Worm (Caenorhabditis elegans): ENCODE data around the gene C06E8.5.

C06E8.5 gene

DNA sequence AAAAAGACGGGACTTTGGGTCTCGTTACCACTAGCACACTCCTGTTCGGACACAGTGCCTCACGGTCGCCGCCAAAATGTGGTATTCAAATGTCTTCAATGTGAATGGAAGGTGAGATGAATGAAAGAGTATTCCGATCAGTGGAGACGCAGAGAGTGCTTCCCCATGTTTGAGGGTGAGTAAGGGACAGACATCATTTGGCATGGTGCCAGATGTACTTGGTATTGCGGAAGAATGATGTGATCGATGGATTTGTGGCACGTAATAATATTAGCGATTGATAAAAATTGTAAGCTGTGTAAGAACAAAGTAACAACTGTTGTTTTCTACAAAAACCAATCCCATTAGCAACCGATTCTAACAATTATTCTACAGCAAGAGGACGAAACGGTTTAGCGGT is 26.8 kb upstream of the C06E8.5 start:
- TF ChIP-seq Y116A8C.19 (tag; optimal IDR thresholded peaks at IDR 0.05; ENCODE audit: borderline replicate concordance): no peak
- TF ChIP-seq alr-1 (tag; optimal IDR thresholded peaks at IDR 0.05; ENCODE audit: borderline replicate concordance): no peak
- TF ChIP-seq lin-14 (GFP tag; optimal IDR thresholded peaks at IDR 0.05): peak; percentile 16
- TF ChIP-seq egl-27 (tag; optimal IDR thresholded peaks at IDR 0.05): no peak
- TF ChIP-seq nhr-76 (tag; optimal IDR thresholded peaks at IDR 0.05): no peak
- TF ChIP-seq nhr-237 (tag; optimal IDR thresholded peaks at IDR 0.05): no peak
- TF ChIP-seq pax-3 (tag; optimal IDR thresholded peaks at IDR 0.05): no peak
- no peak for TF ChIP-seq nhr-19 (GFP tag; conservative IDR thresholded peaks at IDR 0.05)
- no peak for TF ChIP-seq nhr-85 (tag)
- no peak for TF ChIP-seq dpl-1 (GFP tag; optimal IDR thresholded peaks at IDR 0.05)
- TF ChIP-seq ama-1 (optimal IDR thresholded peaks at IDR 0.05): no peak
- peak in 1 of 2 experiments; percentile 2 for TF ChIP-seq lin-35 (GFP tag; optimal IDR thresholded peaks at IDR 0.05)
- TF ChIP-seq blmp-1 (tag; optimal IDR thresholded peaks at IDR 0.05): peak; percentile 26
- TF ChIP-seq snpc-4 (tag; optimal IDR thresholded peaks at IDR 0.05): no peak
- peak; percentile 12 for TF ChIP-seq mep-1 (tag; optimal IDR thresholded peaks at IDR 0.05)
- TF ChIP-seq jun-1 (tag; optimal IDR thresholded peaks at IDR 0.05): no peak
- no peak for TF ChIP-seq fkh-10 (GFP tag; optimal IDR thresholded peaks at IDR 0.05)
- 0 out of 2 replicates have a peak, but pooled peaks have one; percentile 13 for TF ChIP-seq grh-1 (GFP tag; IDR thresholded peaks at IDR 0.05)
- no peak for TF ChIP-seq ztf-11 (tag; optimal IDR thresholded peaks at IDR 0.05)
- no peak for TF ChIP-seq hlh-4 (tag; optimal IDR thresholded peaks at IDR 0.05)
- TF ChIP-seq efl-3 (GFP tag; optimal IDR thresholded peaks at IDR 0.05): no peak
- TF ChIP-seq sup-37 (GFP tag; optimal IDR thresholded peaks at IDR 0.05): no peak
- TF ChIP-seq C34B4.2 (tag; optimal IDR thresholded peaks at IDR 0.05): no peak
- no peak for TF ChIP-seq aha-1 (tag; optimal IDR thresholded peaks at IDR 0.05)
- TF ChIP-seq efl-1 (optimal IDR thresholded peaks at IDR 0.05): no peak
- TF ChIP-seq efl-1 (GFP tag; optimal IDR thresholded peaks at IDR 0.05 in 1 of 2): peak in 1 of 2 experiments; percentile 55
- TF ChIP-seq egl-13 (tag; optimal IDR thresholded peaks at IDR 0.05): no peak
- TF ChIP-seq zip-4 (GFP tag; optimal IDR thresholded peaks at IDR 0.05): no peak
- no peak for TF ChIP-seq unc-98 (GFP tag; IDR thresholded peaks at IDR 0.05)
- no peak for TF ChIP-seq xbp-1 (tag; optimal IDR thresholded peaks at IDR 0.05)
- no peak for TF ChIP-seq ets-5 (GFP tag; IDR thresholded peaks at IDR 0.05)
- no peak for TF ChIP-seq mef-2 (tag; optimal IDR thresholded peaks at IDR 0.05)
- TF ChIP-seq lir-3 (tag; optimal IDR thresholded peaks at IDR 0.05; ENCODE audit: poor library complexity): no peak
- TF ChIP-seq aly-2 (tag; optimal IDR thresholded peaks at IDR 0.05): no peak
- TF ChIP-seq nhr-77 (tag; optimal IDR thresholded peaks at IDR 0.05): no peak
- no peak for TF ChIP-seq nhr-12 (tag; optimal IDR thresholded peaks at IDR 0.05)
- TF ChIP-seq tlp-1 (tag; optimal IDR thresholded peaks at IDR 0.05): no peak
- no peak for TF ChIP-seq tbx-2 (tag; optimal IDR thresholded peaks at IDR 0.05)
- no peak for TF ChIP-seq vab-15 (tag; optimal IDR thresholded peaks at IDR 0.05)
- no peak for TF ChIP-seq ces-1 (GFP tag; optimal IDR thresholded peaks at IDR 0.05)
- no peak for TF ChIP-seq isw-1 (GFP tag; IDR thresholded peaks at IDR 0.05)
- TF ChIP-seq nhr-20 (tag; optimal IDR thresholded peaks at IDR 0.05): no peak
- TF ChIP-seq ceh-90 (tag; optimal IDR thresholded peaks at IDR 0.05): no peak
- no peak for TF ChIP-seq nhr-84 (tag; optimal IDR thresholded peaks at IDR 0.05)
- TF ChIP-seq lin-13 (GFP tag; optimal IDR thresholded peaks at IDR 0.05): no peak
- no peak for TF ChIP-seq mab-9 (GFP tag; IDR thresholded peaks at IDR 0.05)
- no peak for TF ChIP-seq unc-86 (tag; optimal IDR thresholded peaks at IDR 0.05)
- no peak for TF ChIP-seq mdl-1 (tag; optimal IDR thresholded peaks at IDR 0.05)
- TF ChIP-seq snu-23 (GFP tag; optimal IDR thresholded peaks at IDR 0.05): peak; percentile 15
- no peak for TF ChIP-seq nhr-90 (tag; optimal IDR thresholded peaks at IDR 0.05; ENCODE audit: poor library complexity)
- no peak for TF ChIP-seq fkh-8 (tag; optimal IDR thresholded peaks at IDR 0.05)
- TF ChIP-seq unc-30 (tag; optimal IDR thresholded peaks at IDR 0.05): no peak
